Worm (Caenorhabditis elegans): ENCODE measurements around the gene dnj-9.
"Not testable (repeated sequence)": the region's sequence is repeated elsewhere in the genome, so short reads cannot be mapped to it uniquely, and the experiment has no call there.

ce11 chrII:4898529-4898928, 46.7 kb downstream of the dnj-9 start, which contains the start of gene msp-32:
- not testable (repeated sequence) for TF ChIP-seq nhr-77 (tag; optimal IDR thresholded peaks at IDR 0.05); ces-1 (GFP tag; optimal IDR thresholded peaks at IDR 0.05); rbr-2 (tag; optimal IDR thresholded peaks at IDR 0.05); lir-3 (tag; optimal IDR thresholded peaks at IDR 0.05); nhr-76 (tag; optimal IDR thresholded peaks at IDR 0.05); fkh-10 (GFP tag; optimal IDR thresholded peaks at IDR 0.05); lin-15B (tag; optimal IDR thresholded peaks at IDR 0.05); dve-1 (tag; optimal IDR thresholded peaks at IDR 0.05; ENCODE audit: insufficient read depth)
